Fruit fly (Drosophila melanogaster) S2 (cell line): ENCODE results near the gene CG33178.

Experiments used
- CG8478 ChIP-seq: fragments of >200 bp; optimal IDR thresholded peaks from 2 replicates; lab custom pipeline; 2018
- CTCF ChIP-seq, 2 experiments: fragments of >200 bp; optimal IDR thresholded peaks; 2 replicates each; lab custom pipeline; 2018

The CG33178 gene

dm6 chrX:15082681-15083080 lies at the start of gene CG33178:
CG33178 (plus strand) TSS chrX:15082827.
- TF ChIP-seq CG8478 (no peak), CTCF (optimal IDR thresholded peaks at IDR 0.05; lab: Kevin White, UChicago) (no peak)

dm6 chrX:15042499-15042898 lies 40.1 kb upstream of the CG33178 start:
- TF ChIP-seq CTCF (optimal IDR thresholded peaks at IDR 0.05; lab: Kevin White, UChicago) (no peak), CG8478 (no peak)

dm6 chrX:15043013-15043699 lies 39.5 kb upstream of the CG33178 start:
- TF ChIP-seq CTCF (optimal IDR thresholded peaks at IDR 0.05; lab: Kevin White, UChicago) (no peak), CG8478 (no peak)

dm6 chrX:15043700-15044225 lies 38.9 kb upstream of the CG33178 start, which contains the start of gene CG5541:
CG5541 (plus strand) TSS chrX:15044123.
- TF ChIP-seq CG8478: no peak
- TF ChIP-seq CTCF (optimal IDR thresholded peaks at IDR 0.05; lab: Kevin White, UChicago): no peak

dm6 chrX:15045608-15046007 lies 37.0 kb upstream of the CG33178 start:
- TF ChIP-seq CG8478 (no peak), CTCF (optimal IDR thresholded peaks at IDR 0.05; lab: Kevin White, UChicago) (no peak)

- TF ChIP-seq CG8478 (no peak), CTCF (optimal IDR thresholded peaks at IDR 0.05; lab: Kevin White, UChicago) (no peak)
These were observed 33.9 kb upstream of the CG33178 start for dm6 chrX:15048713-15049112.

dm6 chrX:15062619-15063018 lies 20.0 kb upstream of the CG33178 start:
- TF ChIP-seq CTCF (optimal IDR thresholded peaks at IDR 0.05; lab: Kevin White, UChicago): no peak
- TF ChIP-seq CG8478: no peak

- TF ChIP-seq CG8478 (no peak), CTCF (optimal IDR thresholded peaks at IDR 0.05; lab: Kevin White, UChicago) (no peak)
These were observed 19.1 kb upstream of the CG33178 start, which contains the start of the genes hiw and ND-B18 for dm6 chrX:15063404-15064062. hiw (minus strand) TSS chrX:15063429. ND-B18 (plus strand) TSS chrX:15063733.

- TF ChIP-seq CTCF (optimal IDR thresholded peaks at IDR 0.05; lab: Kevin White, UChicago): no peak
- TF ChIP-seq CG8478: no peak
These were observed 16.1 kb upstream of the CG33178 start, which contains the start of the genes opm and dob for dm6 chrX:15066374-15067057. opm (minus strand) TSS chrX:15066432. dob (plus strand) TSS chrX:15067007.

dm6 chrX:15068537-15068936 lies 14.1 kb upstream of the CG33178 start:
- TF ChIP-seq CG8478 (no peak), CTCF (optimal IDR thresholded peaks at IDR 0.05; lab: Kevin White, UChicago) (no peak)

- TF ChIP-seq CTCF (optimal IDR thresholded peaks at IDR 0.05; lab: Kevin White, UChicago) (no peak), CG8478 (no peak)
These were observed 13.2 kb upstream of the CG33178 start for dm6 chrX:15069417-15069896.

- TF ChIP-seq CTCF (optimal IDR thresholded peaks at IDR 0.05; lab: Kevin White, UChicago) (no peak), CG8478 (no peak)
These were observed 12.5 kb upstream of the CG33178 start for dm6 chrX:15070137-15070536.

dm6 chrX:15070811-15071479 lies 11.7 kb upstream of the CG33178 start:
- TF ChIP-seq CTCF (optimal IDR thresholded peaks at IDR 0.05; lab: Kevin White, UChicago): no peak

- TF ChIP-seq CTCF (optimal IDR thresholded peaks at IDR 0.05; lab: Kevin White, UChicago) (no peak), CG8478 (no peak)
These were observed 7.8 kb upstream of the CG33178 start for dm6 chrX:15074646-15075351.
